Fruit fly (Drosophila melanogaster) whole organism, prepupa: ENCODE results near the gene kon.

Source experiments
- CG10631 ChIP-seq: fragments of 200-800 bp; sonication (Bioruptor generic); optimal IDR thresholded peaks from 2 replicates; lab custom pipeline; 2016; ENCODE audit warnings: missing biosample characterization, missing genetic modification characterization
- CG10669 ChIP-seq: fragments of 200-800 bp; sonication (Bioruptor generic); optimal IDR thresholded peaks from 3 replicates; lab custom pipeline; 2018; ENCODE audit warnings: missing biosample characterization, mild to moderate bottlenecking, missing genetic modification characterization, moderate library complexity
- CG11294 ChIP-seq: fragments of 200-800 bp; sonication (Bioruptor generic); IDR thresholded peaks from 2 replicates; pipeline ENCODE4 v1.3.6; 2022; ENCODE audit warnings: missing biosample characterization, missing genetic modification characterization
- CG11762 ChIP-seq: fragments of 200-800 bp; sonication (Bioruptor generic); optimal IDR thresholded peaks from 3 replicates; lab custom pipeline; 2016; ENCODE audit warnings: missing biosample characterization, missing genetic modification characterization; ENCODE audit not compliant: insufficient read depth
- CG11902 ChIP-seq: fragments of 200-800 bp; sonication (Bioruptor generic); optimal IDR thresholded peaks from 3 replicates; lab custom pipeline; 2016; ENCODE audit warnings: missing biosample characterization, missing genetic modification characterization
- CG15336 ChIP-seq: fragments of 200-800 bp; sonication (Bioruptor generic); IDR thresholded peaks from 2 replicates; pipeline ENCODE4 v1.3.6; 2022; ENCODE audit warnings: missing biosample characterization, missing genetic modification characterization
- CG1621 ChIP-seq: fragments of 200-800 bp; sonication (Bioruptor generic); optimal IDR thresholded peaks from 3 replicates; lab custom pipeline; 2018; ENCODE audit warnings: missing biosample characterization, mild to moderate bottlenecking, missing genetic modification characterization
- CG16779 ChIP-seq: fragments of 200-800 bp; sonication (Bioruptor generic); optimal IDR thresholded peaks from 3 replicates; lab custom pipeline; 2017; ENCODE audit warnings: missing biosample characterization, mild to moderate bottlenecking, missing genetic modification characterization
- CG3032 ChIP-seq: fragments of 200-800 bp; optimal IDR thresholded peaks from 2 replicates; lab custom pipeline; 2019; ENCODE audit warnings: missing biosample characterization, mild to moderate bottlenecking, missing genetic modification characterization, moderate library complexity
- CG31627 ChIP-seq: fragments of 200-800 bp; sonication (Bioruptor generic); optimal IDR thresholded peaks from 3 replicates; lab custom pipeline; 2016; ENCODE audit warnings: missing biosample characterization, missing genetic modification characterization
- CG32006 ChIP-seq: fragments of 200-800 bp; sonication (Bioruptor generic); optimal IDR thresholded peaks from 3 replicates; lab custom pipeline; 2017; ENCODE audit warnings: missing biosample characterization, mild to moderate bottlenecking, missing genetic modification characterization
- CG34406 ChIP-seq: fragments of 200-800 bp; sonication (Bioruptor generic); optimal IDR thresholded peaks from 3 replicates; lab custom pipeline; 2016; ENCODE audit warnings: missing biosample characterization, missing genetic modification characterization
- CG3919 ChIP-seq: fragments of 200-800 bp; sonication (Bioruptor generic); optimal IDR thresholded peaks from 3 replicates; lab custom pipeline; 2016; ENCODE audit warnings: missing biosample characterization, missing genetic modification characterization
- CG4318 ChIP-seq: fragments of 200-800 bp; sonication (Bioruptor generic); optimal IDR thresholded peaks from 3 replicates; lab custom pipeline; 2017; ENCODE audit warnings: missing biosample characterization, mild to moderate bottlenecking, missing genetic modification characterization
- CG6163 ChIP-seq: fragments of 200-800 bp; sonication (Bioruptor generic); IDR thresholded peaks from 3 replicates; pipeline ENCODE4 v1.3.6; 2022; ENCODE audit warnings: missing biosample characterization, missing genetic modification characterization
- CG6792 ChIP-seq: fragments of 200-800 bp; sonication (Bioruptor generic); optimal IDR thresholded peaks from 3 replicates; lab custom pipeline; 2016; ENCODE audit warnings: missing biosample characterization, missing genetic modification characterization
- CG6808 ChIP-seq: fragments of 200-800 bp; sonication (Bioruptor generic); optimal IDR thresholded peaks from 3 replicates; lab custom pipeline; 2017; ENCODE audit warnings: missing biosample characterization, missing genetic modification characterization, mild to moderate bottlenecking, moderate library complexity, missing genetic modification reagents
- CG7368 ChIP-seq: fragments of 200-800 bp; sonication (Bioruptor generic); optimal IDR thresholded peaks from 3 replicates; lab custom pipeline; 2016; ENCODE audit warnings: missing biosample characterization, missing genetic modification characterization
- CG8119 ChIP-seq: fragments of 200-800 bp; sonication (Bioruptor generic); IDR thresholded peaks from 3 replicates; pipeline ENCODE4 v1.3.6; 2022; ENCODE audit warnings: missing biosample characterization, missing genetic modification characterization
- CG8632 ChIP-seq: fragments of 200-800 bp; sonication (Bioruptor generic); optimal IDR thresholded peaks from 3 replicates; lab custom pipeline; 2016; ENCODE audit warnings: missing biosample characterization, missing genetic modification characterization
- CG9139 ChIP-seq: fragments of 200-800 bp; sonication (Bioruptor generic); optimal IDR thresholded peaks from 3 replicates; lab custom pipeline; 2017; ENCODE audit warnings: missing biosample characterization, mild to moderate bottlenecking, missing genetic modification characterization
- Eip78C ChIP-seq: fragments of 200-800 bp; sonication (Bioruptor generic); peaks from one replicate; lab custom pipeline; 2016; ENCODE audit warnings: missing biosample characterization, missing genetic modification characterization
- Ets21C ChIP-seq: fragments of 200-800 bp; sonication (Bioruptor generic); optimal IDR thresholded peaks from 3 replicates; lab custom pipeline; 2016; ENCODE audit warnings: missing biosample characterization, missing genetic modification characterization
- Ets96B ChIP-seq: fragments of 200-800 bp; optimal IDR thresholded peaks from 2 replicates; lab custom pipeline; 2019; ENCODE audit warnings: missing biosample characterization, mild to moderate bottlenecking, missing genetic modification characterization, moderate library complexity
- Hr38 ChIP-seq: sonication (Bioruptor generic); optimal IDR thresholded peaks from 2 replicates; lab custom pipeline; 2016; ENCODE audit warnings: missing biosample characterization, missing genetic modification characterization
- Hr4 ChIP-seq: fragments of 200-800 bp; sonication (Bioruptor generic); optimal IDR thresholded peaks from 3 replicates; lab custom pipeline; 2016; ENCODE audit warnings: missing biosample characterization, missing genetic modification characterization
- Lpt ChIP-seq: fragments of 200-800 bp; sonication (Bioruptor generic); optimal IDR thresholded peaks from 3 replicates; lab custom pipeline; 2016; ENCODE audit warnings: missing biosample characterization, missing genetic modification characterization
- Smox ChIP-seq: fragments of 200-800 bp; sonication (Bioruptor generic); optimal IDR thresholded peaks from 3 replicates; lab custom pipeline; 2016; ENCODE audit warnings: missing biosample characterization, missing genetic modification characterization
- Sox102F ChIP-seq: fragments of 200-800 bp; sonication (Bioruptor generic); optimal IDR thresholded peaks from 2 replicates; lab custom pipeline; 2016; ENCODE audit warnings: missing biosample characterization, mild to moderate bottlenecking, missing genetic modification characterization
- Sox14 ChIP-seq: fragments of 200-800 bp; sonication (Bioruptor generic); optimal IDR thresholded peaks from 3 replicates; lab custom pipeline; 2016; ENCODE audit warnings: missing biosample characterization, missing genetic modification characterization
- Sox15 ChIP-seq: fragments of 200-800 bp; sonication (Bioruptor generic); optimal IDR thresholded peaks from 3 replicates; lab custom pipeline; 2016; ENCODE audit warnings: missing biosample characterization, missing genetic modification characterization
- achi ChIP-seq: fragments of 200-800 bp; sonication (Bioruptor generic); optimal IDR thresholded peaks from 3 replicates; lab custom pipeline; 2016; ENCODE audit warnings: missing biosample characterization, missing genetic modification characterization
- acj6 ChIP-seq: fragments of 200-800 bp; sonication (Bioruptor generic); optimal IDR thresholded peaks from 3 replicates; lab custom pipeline; 2016; ENCODE audit warnings: missing biosample characterization, missing genetic modification characterization
- cyc ChIP-seq: fragments of 200-800 bp; sonication (Bioruptor generic); optimal IDR thresholded peaks from 3 replicates; lab custom pipeline; 2016; ENCODE audit warnings: missing biosample characterization, missing genetic modification characterization
- dac ChIP-seq: fragments of 200-800 bp; sonication (Bioruptor generic); optimal IDR thresholded peaks from 2 replicates; lab custom pipeline; 2017; ENCODE audit warnings: missing biosample characterization, mild to moderate bottlenecking, missing genetic modification characterization
- dsx ChIP-seq: fragments of 200-800 bp; optimal IDR thresholded peaks from 3 replicates; lab custom pipeline; 2019; ENCODE audit warnings: missing biosample characterization, mild to moderate bottlenecking, missing genetic modification characterization, moderate library complexity; ENCODE audit not compliant: poor library complexity, severe bottlenecking
- fd59A ChIP-seq: fragments of 200-800 bp; sonication (Bioruptor generic); optimal IDR thresholded peaks from 2 replicates; lab custom pipeline; 2017; ENCODE audit warnings: missing biosample characterization, mild to moderate bottlenecking, missing genetic modification characterization, missing genetic modification reagents
- fkh ChIP-seq: fragments of 200-800 bp; sonication (Bioruptor generic); optimal IDR thresholded peaks from 3 replicates; lab custom pipeline; 2017; ENCODE audit warnings: missing biosample characterization, mild to moderate bottlenecking, missing genetic modification characterization, moderate library complexity
- lz ChIP-seq: fragments of 200-800 bp; sonication (Bioruptor generic); optimal IDR thresholded peaks from 3 replicates; lab custom pipeline; 2016; ENCODE audit warnings: missing biosample characterization, missing genetic modification characterization
- net ChIP-seq: fragments of 200-800 bp; sonication (Bioruptor generic); optimal IDR thresholded peaks from 3 replicates; lab custom pipeline; 2016; ENCODE audit warnings: missing biosample characterization, missing genetic modification characterization
- pdm3 ChIP-seq: fragments of 200-800 bp; sonication (Bioruptor generic); optimal IDR thresholded peaks from 3 replicates; lab custom pipeline; 2016; ENCODE audit warnings: missing biosample characterization, missing genetic modification characterization
- salr ChIP-seq, 2 experiments: fragments of 200-800 bp; sonication (Bioruptor generic); optimal IDR thresholded peaks; 3 replicates each; lab custom pipeline; 2016 to 2018; ENCODE audit warnings: missing biosample characterization in 2 of 2, missing genetic modification characterization in 2 of 2, mild to moderate bottlenecking in 1 of 2
- spab ChIP-seq: fragments of 200-800 bp; sonication (Bioruptor generic); optimal IDR thresholded peaks from 2 replicates; lab custom pipeline; 2017; ENCODE audit warnings: missing biosample characterization, mild to moderate bottlenecking, missing genetic modification characterization, missing genetic modification reagents
- ss ChIP-seq, 2 experiments: fragments of 200-800 bp; sonication (Bioruptor generic); optimal IDR thresholded peaks; 2 replicates in 1 of 2; 3 replicates in 1 of 2; lab custom pipeline; 2017 to 2018; ENCODE audit warnings: mild to moderate bottlenecking in 2 of 2, missing biosample characterization in 2 of 2, missing genetic modification characterization in 2 of 2, moderate library complexity in 1 of 2
- svp ChIP-seq: fragments of 200-800 bp; sonication (Bioruptor generic); peaks from one replicate; lab custom pipeline; 2016; ENCODE audit warnings: missing biosample characterization, missing genetic modification characterization
- topi ChIP-seq: fragments of 200-800 bp; sonication (Bioruptor generic); optimal IDR thresholded peaks from 3 replicates; lab custom pipeline; 2016; ENCODE audit warnings: missing biosample characterization, missing genetic modification characterization
- vri ChIP-seq: fragments of 200-800 bp; sonication (Bioruptor generic); optimal IDR thresholded peaks from 3 replicates; lab custom pipeline; 2016; ENCODE audit warnings: missing biosample characterization, mild to moderate bottlenecking, missing genetic modification characterization

Gene kon

dm6 chr2L:18463610-18464009 is 40.2 kb downstream of the kon start (continued):
- TF ChIP-seq spab (peak; percentile 63), CG3919 (GFP tag; lab: Kevin White, UChicago) (peak; percentile 56), CG6808 (GFP tag; lab: Kevin White, UChicago) (peak; percentile 70), CG11762 (peak; percentile 60), Eip78C (peak; percentile 89), CG8632 (GFP tag; lab: Kevin White, UChicago) (peak; percentile 46), Sox15 (peak; percentile 33), CG9139 (GFP tag; lab: Kevin White, UChicago) (no peak), Hr4 (GFP tag; lab: Kevin White, UChicago) (peak; percentile 50), CG8119 (GFP tag; lab: Robert Waterston, UW) (peak; percentile 52; the same call in 2 of the 3 replicates)

- TF ChIP-seq CG4318 (no peak), lz (no peak), CG10669 (GFP tag; lab: Kevin White, UChicago) (peak; percentile 53), Ets21C (GFP tag; lab: Kevin White, UChicago) (no peak), Smox (GFP tag; lab: Kevin White, UChicago) (no peak), spab (peak; percentile 55), CG8632 (GFP tag; lab: Kevin White, UChicago) (peak; percentile 39), salr (GFP tag; optimal IDR thresholded peaks at IDR 0.05; lab: Kevin White, UChicago) (peak in 1 of 2 experiments; percentile 40), fkh (GFP tag; lab: Kevin White, UChicago) (no peak), CG6163 (GFP tag; lab: Robert Waterston, UW) (peak; percentile 69; the same call in 1 of the 3 replicates), Sox15 (no peak), svp (no peak), pdm3 (GFP tag; lab: Kevin White, UChicago) (peak; percentile 41), acj6 (GFP tag; lab: Kevin White, UChicago) (peak; percentile 44), fd59A (GFP tag; lab: Kevin White, UChicago) (no peak), Ets96B (peak; percentile 23), CG32006 (peak; percentile 52), CG11294 (peak; percentile 24; the same call in 1 of the 2 replicates), CG10631 (GFP tag; lab: Kevin White, UChicago) (peak; percentile 7), CG6808 (GFP tag; lab: Kevin White, UChicago) (peak; percentile 52), CG15336 (GFP tag; lab: Robert Waterston, UW) (peak; percentile 63), net (GFP tag; lab: Kevin White, UChicago) (peak; percentile 52), CG31627 (GFP tag; lab: Kevin White, UChicago) (no peak), CG7368 (GFP tag; lab: Kevin White, UChicago) (peak; percentile 43), ss (GFP tag; optimal IDR thresholded peaks at IDR 0.05; lab: Kevin White, UChicago) (peak; percentile 72 to 77), Hr4 (GFP tag; lab: Kevin White, UChicago) (no peak), Eip78C (peak; percentile 78), Hr38 (GFP tag; lab: Kevin White, UChicago) (no peak), CG11762 (no peak), Sox14 (GFP tag; lab: Kevin White, UChicago) (peak; percentile 35), topi (GFP tag; lab: Kevin White, UChicago) (no peak), CG8119 (GFP tag; lab: Robert Waterston, UW) (peak; percentile 69; the same call in 2 of the 3 replicates), CG3032 (tag; lab: Kevin White, UChicago) (peak; percentile 36), CG1621 (tag; lab: Kevin White, UChicago) (peak; percentile 54), CG34406 (GFP tag; lab: Kevin White, UChicago) (peak; percentile 39), Lpt (peak; percentile 86), CG6792 (GFP tag; lab: Kevin White, UChicago) (peak; percentile 8), cyc (GFP tag; lab: Kevin White, UChicago) (no peak), dac (GFP tag; lab: Kevin White, UChicago) (no peak), vri (GFP tag; lab: Kevin White, UChicago) (no peak), achi (GFP tag; lab: Kevin White, UChicago) (peak; percentile 40), CG11902 (no peak), CG3919 (GFP tag; lab: Kevin White, UChicago) (peak; percentile 49), dsx (peak; percentile 63), CG16779 (tag; lab: Kevin White, UChicago) (peak; percentile 57), Sox102F (no peak)
These were observed 44.0 kb downstream of the kon start for dm6 chr2L:18459698-18460348.
